Fruit fly (Drosophila melanogaster) whole organism, embryonic: ENCODE results near the gene CG6040.
A peak's percentile ranks its signal among the peaks of the same experiment; 100 is the strongest.

Source experiments
- Antp ChIP-seq: fragments of 200-800 bp; sonication (Bioruptor generic); optimal IDR thresholded peaks from 3 replicates; lab custom pipeline; 2016; ENCODE audit warnings: missing biosample characterization, missing genetic modification characterization
- CG14965 ChIP-seq: fragments of 200-800 bp; sonication (Bioruptor generic); optimal IDR thresholded peaks from 2 replicates; lab custom pipeline; 2016; ENCODE audit warnings: missing biosample characterization, missing genetic modification characterization, borderline replicate concordance
- CG18599 ChIP-seq: fragments of 200-800 bp; sonication (Bioruptor generic); optimal IDR thresholded peaks from 3 replicates; lab custom pipeline; 2017; ENCODE audit warnings: missing biosample characterization, missing genetic modification characterization, mild to moderate bottlenecking, moderate library complexity, missing genetic modification reagents
- CG18619 ChIP-seq: fragments of 200-800 bp; sonication (Bioruptor generic); optimal IDR thresholded peaks from 3 replicates; lab custom pipeline; 2017; ENCODE audit warnings: missing biosample characterization, mild to moderate bottlenecking, missing genetic modification characterization
- CG2202 ChIP-seq: fragments of 200-800 bp; sonication (Bioruptor generic); optimal IDR thresholded peaks from 2 replicates; lab custom pipeline; 2018; ENCODE audit warnings: missing biosample characterization, mild to moderate bottlenecking, missing genetic modification characterization
- CG2678 ChIP-seq: fragments of 200-800 bp; sonication (Bioruptor generic); optimal IDR thresholded peaks from 3 replicates; lab custom pipeline; 2019; ENCODE audit warnings: missing biosample characterization, mild to moderate bottlenecking, missing genetic modification characterization, moderate library complexity
- CG30403 ChIP-seq: fragments of 200-800 bp; sonication (Bioruptor generic); optimal IDR thresholded peaks from 3 replicates; lab custom pipeline; 2016; ENCODE audit warnings: missing biosample characterization, missing genetic modification characterization
- CG31365 ChIP-seq: fragments of 200-800 bp; sonication (Bioruptor generic); optimal IDR thresholded peaks from 2 replicates; lab custom pipeline; 2018; ENCODE audit warnings: missing biosample characterization, mild to moderate bottlenecking, missing genetic modification characterization
- CG32772 ChIP-seq: fragments of 200-800 bp; sonication (Bioruptor generic); IDR thresholded peaks from 2 replicates; pipeline ENCODE4 v1.3.6; 2022; ENCODE audit warnings: missing biosample characterization, missing genetic modification characterization
- CG5180 ChIP-seq: fragments of 200-800 bp; sonication (Bioruptor generic); optimal IDR thresholded peaks from 3 replicates; lab custom pipeline; 2017; ENCODE audit warnings: missing biosample characterization, missing genetic modification characterization, mild to moderate bottlenecking, moderate library complexity, missing genetic modification reagents
- CG7987 ChIP-seq: fragments of 200-800 bp; sonication (Bioruptor generic); optimal IDR thresholded peaks from 2 replicates; lab custom pipeline; 2018; ENCODE audit warnings: missing biosample characterization, mild to moderate bottlenecking, missing genetic modification characterization, moderate library complexity
- CG8089 ChIP-seq: fragments of 200-800 bp; sonication (Bioruptor generic); optimal IDR thresholded peaks from 3 replicates; lab custom pipeline; 2016; ENCODE audit warnings: missing biosample characterization, missing genetic modification characterization
- CHES-1-like ChIP-seq: fragments of 200-800 bp; sonication (Bioruptor generic); optimal IDR thresholded peaks from 2 replicates; lab custom pipeline; 2016; ENCODE audit warnings: missing biosample characterization, missing genetic modification characterization
- HHEX ChIP-seq: fragments of 200-800 bp; sonication (Bioruptor generic); optimal IDR thresholded peaks from 3 replicates; lab custom pipeline; 2017; ENCODE audit warnings: missing biosample characterization, mild to moderate bottlenecking, missing genetic modification characterization, missing genetic modification reagents
- Neu2 ChIP-seq: fragments of 200-800 bp; sonication (Bioruptor generic); optimal IDR thresholded peaks from 3 replicates; lab custom pipeline; 2016; ENCODE audit warnings: missing biosample characterization, missing genetic modification characterization, borderline replicate concordance
- Nf-YB ChIP-seq: fragments of 200-800 bp; sonication (Bioruptor generic); optimal IDR thresholded peaks from 3 replicates; lab custom pipeline; 2019; ENCODE audit warnings: missing biosample characterization, mild to moderate bottlenecking, missing genetic modification characterization, moderate library complexity
- PHDP ChIP-seq: fragments of 200-800 bp; sonication (Bioruptor generic); optimal IDR thresholded peaks from 3 replicates; lab custom pipeline; 2018; ENCODE audit warnings: missing biosample characterization, mild to moderate bottlenecking, missing genetic modification characterization, moderate library complexity
- Pdp1 ChIP-seq, 2 experiments: fragments of 200-800 bp; sonication (Bioruptor generic); optimal IDR thresholded peaks; 3 replicates each; lab custom pipeline; 2016; ENCODE audit warnings: missing biosample characterization in 2 of 2, missing genetic modification characterization in 2 of 2, mild to moderate bottlenecking in 1 of 2, moderate library complexity in 1 of 2
- Ravus ChIP-seq: fragments of 200-800 bp; sonication (Bioruptor generic); IDR thresholded peaks from 2 replicates; pipeline ENCODE4 v1.3.6; 2022; ENCODE audit warnings: missing biosample characterization, missing genetic modification characterization
- Rfx ChIP-seq: fragments of 200-800 bp; sonication (Bioruptor generic); IDR thresholded peaks from 2 replicates; pipeline ENCODE4 v1.3.6; 2022; ENCODE audit warnings: missing biosample characterization, missing genetic modification characterization
- Vsx1 ChIP-seq: fragments of 200-800 bp; sonication (Bioruptor generic); optimal IDR thresholded peaks from 2 replicates; lab custom pipeline; 2017; ENCODE audit warnings: missing biosample characterization, mild to moderate bottlenecking, missing genetic modification characterization, missing genetic modification reagents
- ab ChIP-seq: fragments of 200-800 bp; sonication (Bioruptor generic); optimal IDR thresholded peaks from 2 replicates; lab custom pipeline; 2016; ENCODE audit warnings: missing biosample characterization, missing genetic modification characterization
- bowl ChIP-seq: fragments of 200-800 bp; sonication (Bioruptor generic); IDR thresholded peaks from 2 replicates; pipeline ENCODE4 v1.3.6; 2022; ENCODE audit warnings: missing biosample characterization, missing genetic modification characterization
- dan ChIP-seq: fragments of 200-800 bp; sonication (Bioruptor generic); IDR thresholded peaks from 2 replicates; pipeline ENCODE4 v1.3.6; 2022; ENCODE audit warnings: missing biosample characterization, missing genetic modification characterization
- disco-r ChIP-seq: fragments of 200-800 bp; sonication (Bioruptor generic); optimal IDR thresholded peaks from 2 replicates; lab custom pipeline; 2016; ENCODE audit warnings: missing biosample characterization, missing genetic modification characterization
- eyg ChIP-seq: fragments of 200-800 bp; sonication (Bioruptor generic); optimal IDR thresholded peaks from 3 replicates; lab custom pipeline; 2016; ENCODE audit warnings: missing biosample characterization, missing genetic modification characterization
- fd3F ChIP-seq: fragments of 200-800 bp; sonication (Bioruptor generic); optimal IDR thresholded peaks from 2 replicates; lab custom pipeline; 2018; ENCODE audit warnings: missing biosample characterization, mild to moderate bottlenecking, missing genetic modification characterization, moderate library complexity
- fu2 ChIP-seq: fragments of 200-800 bp; sonication (Bioruptor generic); optimal IDR thresholded peaks from 2 replicates; lab custom pipeline; 2016; ENCODE audit warnings: missing biosample characterization, missing genetic modification characterization
- grau ChIP-seq: fragments of 200-800 bp; optimal IDR thresholded peaks from 3 replicates; lab custom pipeline; 2019; ENCODE audit warnings: missing biosample characterization, mild to moderate bottlenecking, missing genetic modification characterization, moderate library complexity
- gsb-n ChIP-seq: fragments of 200-800 bp; sonication (Bioruptor generic); optimal IDR thresholded peaks from 3 replicates; lab custom pipeline; 2018; ENCODE audit warnings: missing biosample characterization, mild to moderate bottlenecking, missing genetic modification characterization
- jumu ChIP-seq: fragments of 200-800 bp; sonication (Bioruptor generic); optimal IDR thresholded peaks from 3 replicates; lab custom pipeline; 2016; ENCODE audit warnings: missing biosample characterization, missing genetic modification characterization
- lilli ChIP-seq: fragments of 200-800 bp; sonication (Bioruptor generic); optimal IDR thresholded peaks from 3 replicates; lab custom pipeline; 2016; ENCODE audit warnings: missing biosample characterization, missing genetic modification characterization
- lov ChIP-seq, 2 experiments: fragments of 200-800 bp in 1 of 2; fragments of >200 bp in 1 of 2; sonication (Bioruptor generic) in 1 of 2; IDR thresholded peaks in 1 of 2; optimal IDR thresholded peaks in 1 of 2; 2 replicates in 1 of 2; 3 replicates in 1 of 2; pipeline versions ENCODE4 v1.3.6 to Lab custom; 2017 to 2022; ENCODE audit warnings: missing biosample characterization in 1 of 2, missing genetic modification characterization in 1 of 2
- maf-S ChIP-seq: fragments of 200-800 bp; sonication (Bioruptor generic); optimal IDR thresholded peaks from 2 replicates; lab custom pipeline; 2016; ENCODE audit warnings: missing biosample characterization, missing genetic modification characterization
- pum ChIP-seq: fragments of 200-800 bp; sonication (Bioruptor generic); optimal IDR thresholded peaks from 2 replicates; lab custom pipeline; 2016; ENCODE audit warnings: missing biosample characterization, missing genetic modification characterization
- ranshi ChIP-seq: fragments of 200-800 bp; sonication (Bioruptor generic); IDR thresholded peaks from 2 replicates; pipeline ENCODE4 v1.3.6; 2022; ENCODE audit warnings: missing biosample characterization, missing genetic modification characterization
- row ChIP-seq: fragments of 200-800 bp; sonication (Bioruptor generic); IDR thresholded peaks from 3 replicates; pipeline ENCODE4 v1.3.6; 2022; ENCODE audit warnings: missing biosample characterization, missing genetic modification characterization
- sens-2 ChIP-seq: fragments of 200-800 bp; sonication (Bioruptor generic); IDR thresholded peaks from 2 replicates; pipeline ENCODE4 v1.3.6; 2022; ENCODE audit warnings: missing biosample characterization, missing genetic modification characterization
- seq ChIP-seq: fragments of 200-800 bp; sonication (Bioruptor generic); IDR thresholded peaks from 2 replicates; pipeline ENCODE4 v1.3.6; 2022; ENCODE audit warnings: missing biosample characterization, missing genetic modification characterization
- sim ChIP-seq: fragments of 200-800 bp; sonication (Bioruptor generic); IDR thresholded peaks from 2 replicates; pipeline ENCODE4 v1.3.6; 2022; ENCODE audit warnings: missing biosample characterization, missing genetic modification characterization
- stwl ChIP-seq: fragments of 200-800 bp; sonication (Bioruptor generic); optimal IDR thresholded peaks from 3 replicates; lab custom pipeline; 2018; ENCODE audit warnings: missing biosample characterization, mild to moderate bottlenecking, missing genetic modification characterization, moderate library complexity
- sug ChIP-seq: fragments of 200-800 bp; optimal IDR thresholded peaks from 2 replicates; lab custom pipeline; 2019; ENCODE audit warnings: missing biosample characterization, mild to moderate bottlenecking, missing genetic modification characterization, moderate library complexity
- tin ChIP-seq: fragments of 200-800 bp; sonication (Bioruptor generic); optimal IDR thresholded peaks from 3 replicates; lab custom pipeline; 2016; ENCODE audit warnings: missing biosample characterization, missing genetic modification characterization
- tna ChIP-seq: fragments of 200-800 bp; sonication (Bioruptor generic); IDR thresholded peaks from 2 replicates; pipeline ENCODE4 v1.3.6; 2022; ENCODE audit warnings: missing biosample characterization, missing genetic modification characterization; ENCODE audit not compliant: partially characterized antibody
- twi ChIP-seq: fragments of 200-800 bp; optimal IDR thresholded peaks from 2 replicates; lab custom pipeline; 2019; ENCODE audit warnings: missing biosample characterization, mild to moderate bottlenecking, missing genetic modification characterization, moderate library complexity
- tx ChIP-seq: fragments of 200-800 bp; sonication (Bioruptor generic); optimal IDR thresholded peaks from 2 replicates; lab custom pipeline; 2016; ENCODE audit warnings: missing biosample characterization, missing genetic modification characterization
- unpg ChIP-seq: fragments of 200-800 bp; sonication (Bioruptor generic); optimal IDR thresholded peaks from 3 replicates; lab custom pipeline; 2018; ENCODE audit warnings: missing biosample characterization, mild to moderate bottlenecking, missing genetic modification characterization, moderate library complexity

Gene CG6040

dm6 chr3R:19118505-19119138, 21.9 kb downstream of the CG6040 start (continued):
- peak; percentile 15 for TF ChIP-seq pum (GFP tag; lab: Kevin White, UChicago)
- 0 out of 2 replicates have a peak, but pooled peaks have one; percentile 48 for TF ChIP-seq CG32772 (GFP tag; lab: Robert Waterston, UW)
- TF ChIP-seq CG8089 (GFP tag; lab: Kevin White, UChicago) = no peak
- TF ChIP-seq Antp = peak; percentile 29
- no peak for TF ChIP-seq gsb-n (tag; lab: Kevin White, UChicago)
- TF ChIP-seq seq (GFP tag; lab: Robert Waterston, UW) = no peak
- TF ChIP-seq lov (optimal IDR thresholded peaks at IDR 0.05; lab: Kevin White, UChicago) = no peak
- TF ChIP-seq lov (GFP tag; IDR thresholded peaks at IDR 0.05; lab: Robert Waterston, UW) = 0 out of 3 replicates have a peak, but pooled peaks have one; percentile 46
- TF ChIP-seq dan (GFP tag; lab: Robert Waterston, UW) = no peak
- TF ChIP-seq CHES-1-like (GFP tag; lab: Kevin White, UChicago) = no peak
- TF ChIP-seq tin (GFP tag; lab: Kevin White, UChicago) = peak; percentile 11
- no peak for TF ChIP-seq CG14965 (GFP tag; lab: Kevin White, UChicago)
- no peak for TF ChIP-seq CG18599 (GFP tag; lab: Kevin White, UChicago)
- no peak for TF ChIP-seq CG30403 (GFP tag; lab: Kevin White, UChicago)
- no peak for TF ChIP-seq tna (GFP tag; lab: Robert Waterston, UW)
- no peak for TF ChIP-seq fu2 (GFP tag; lab: Kevin White, UChicago)
- no peak for TF ChIP-seq maf-S (GFP tag; lab: Kevin White, UChicago)
- no peak for TF ChIP-seq CG2678
- TF ChIP-seq CG2202 (tag; lab: Kevin White, UChicago) = no peak
- no peak for TF ChIP-seq sug (tag; lab: Kevin White, UChicago)
- no peak for TF ChIP-seq HHEX (GFP tag; lab: Kevin White, UChicago)
- TF ChIP-seq CG31365 (tag; lab: Kevin White, UChicago) = no peak
- peak; percentile 7 for TF ChIP-seq unpg
- no peak for TF ChIP-seq disco-r (GFP tag; lab: Kevin White, UChicago)

DNA sequence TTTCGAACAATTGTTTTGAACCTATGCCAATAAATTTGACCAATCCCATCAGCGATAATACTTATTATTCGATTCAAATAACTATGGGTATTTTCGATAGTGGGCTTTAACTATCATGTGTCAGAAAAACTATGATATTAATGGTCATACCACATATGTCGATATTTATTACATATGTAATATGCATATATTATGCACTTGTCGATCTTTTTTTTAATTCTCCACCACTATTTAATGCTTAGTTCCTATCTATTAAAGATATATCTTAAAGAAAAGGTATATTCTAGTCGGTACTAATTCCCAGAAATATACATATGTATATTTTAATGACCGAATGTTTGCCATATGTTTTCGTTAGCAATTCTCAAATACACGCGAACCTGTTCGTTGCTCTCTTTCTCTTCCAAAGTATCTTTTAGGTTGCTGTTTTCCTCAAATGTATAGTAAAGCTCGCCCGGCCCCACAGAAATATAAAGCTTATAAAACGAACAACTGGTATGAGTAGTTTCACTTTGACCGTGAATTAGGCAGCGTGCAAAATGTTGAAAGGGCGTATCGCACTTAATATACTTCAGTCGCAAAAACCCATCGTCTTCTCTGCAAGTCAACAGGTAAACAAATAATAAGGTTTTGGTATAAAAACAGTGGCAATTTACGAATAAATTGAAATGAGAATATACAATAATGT, 35.5 kb downstream of the CG6040 start, which contains the start of gene Cyp12a5:
Gene Cyp12a5 (plus strand): TSS at position 503 of the 688 bp plus-strand sequence.
- TF ChIP-seq twi (tag; lab: Kevin White, UChicago) = peak; percentile 40
- no peak for TF ChIP-seq bowl
- no peak for TF ChIP-seq sens-2 (GFP tag; lab: Robert Waterston, UW)
- no peak for TF ChIP-seq ranshi (GFP tag; lab: Robert Waterston, UW)
- TF ChIP-seq Pdp1 (GFP tag; optimal IDR thresholded peaks at IDR 0.05; lab: Kevin White, UChicago) = no peak
- no peak for TF ChIP-seq fd3F (GFP tag; lab: Kevin White, UChicago)
- TF ChIP-seq row = peak; percentile 64
- no peak for TF ChIP-seq grau (tag; lab: Kevin White, UChicago)
- no peak for TF ChIP-seq ab (GFP tag; lab: Kevin White, UChicago)
- TF ChIP-seq Vsx1 = no peak
- no peak for TF ChIP-seq tx (GFP tag; lab: Kevin White, UChicago)
- no peak for TF ChIP-seq seq (GFP tag; lab: Robert Waterston, UW)
- TF ChIP-seq Rfx (GFP tag; lab: Robert Waterston, UW) = no peak
- no peak for TF ChIP-seq Neu2
- TF ChIP-seq CG7987 (GFP tag; lab: Kevin White, UChicago) = no peak
- TF ChIP-seq CG18619 = no peak
- no peak for TF ChIP-seq Ravus (GFP tag; lab: Robert Waterston, UW)
- TF ChIP-seq sim (GFP tag; lab: Robert Waterston, UW) = no peak
- TF ChIP-seq lilli (GFP tag; lab: Kevin White, UChicago) = peak; percentile 19
- TF ChIP-seq PHDP (tag; lab: Kevin White, UChicago) = peak; percentile 23
- peak; percentile 86 for TF ChIP-seq Nf-YB (GFP tag; lab: Kevin White, UChicago)
- TF ChIP-seq CG5180 (GFP tag; lab: Kevin White, UChicago) = no peak
- no peak for TF ChIP-seq stwl (tag; lab: Kevin White, UChicago)
- TF ChIP-seq eyg (GFP tag; lab: Kevin White, UChicago) = no peak
- no peak for TF ChIP-seq jumu
